Fruit fly (Drosophila melanogaster): ENCODE data around the gene CG7304.

DNA sequence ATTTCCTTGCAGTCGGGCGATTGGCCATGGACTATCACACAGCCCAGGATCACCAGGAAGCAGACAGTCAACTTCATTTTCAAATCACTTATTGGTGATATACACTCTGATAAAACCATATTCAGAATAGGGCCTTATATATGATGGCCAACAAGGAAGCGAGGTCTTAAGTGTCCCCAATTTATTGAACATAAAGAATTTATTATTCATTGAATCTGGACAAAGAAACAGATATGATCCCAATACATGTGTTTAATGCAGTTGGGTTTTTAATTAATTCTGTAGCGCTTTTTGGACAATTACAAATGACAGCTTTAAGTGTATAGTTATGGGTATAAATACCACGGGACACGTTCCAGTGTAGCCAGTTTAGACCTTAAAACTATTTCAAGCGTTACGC is 20.2 kb upstream of the CG7304 start, which contains the start of the genes Eig71Eh and Eig71Ei:
- no peak for TF ChIP-seq h (optimal IDR thresholded peaks at IDR 0.05)
- TF ChIP-seq psq (optimal IDR thresholded peaks at IDR 0.05): no peak
- no peak for TF ChIP-seq insv (optimal IDR thresholded peaks at IDR 0.05)
- TF ChIP-seq Myc (optimal IDR thresholded peaks at IDR 0.05): no peak
- TF ChIP-seq ttk (optimal IDR thresholded peaks at IDR 0.05): no peak

All from Kc167 (cell line).